Worm (Caenorhabditis elegans) whole organism, mixed stage, embryonic: Measurements from ENCODE around the gene jip-1.

Experiments used
- M03D4.4 ChIP-seq: sonication (generic microtip); optimal IDR thresholded peaks from 2 replicates; lab custom pipeline; 2017; ENCODE audit warnings: mild to moderate bottlenecking, missing genetic modification characterization, missing compliant biosample characterization
- bed-3 ChIP-seq: fragments of 200-800 bp; sonication (Bioruptor generic); optimal IDR thresholded peaks from 3 replicates; lab custom pipeline; 2018; ENCODE audit warnings: mild to moderate bottlenecking, missing genetic modification characterization, moderate library complexity, missing compliant biosample characterization
- blmp-1 ChIP-seq: fragments of 150-350 bp; optimal IDR thresholded peaks from 2 replicates; lab custom pipeline; 2014; ENCODE audit warnings: missing biosample characterization, missing genetic modification characterization
- ceh-39 ChIP-seq: fragments of 150-350 bp; optimal IDR thresholded peaks from 2 replicates; lab custom pipeline; 2014; ENCODE audit warnings: missing biosample characterization, missing genetic modification characterization
- ces-1 ChIP-seq: fragments of 150-350 bp; optimal IDR thresholded peaks from 2 replicates; lab custom pipeline; 2014; ENCODE audit warnings: missing biosample characterization, missing genetic modification reagents, missing genetic modification characterization
- cnd-1 ChIP-seq: fragments of 200-800 bp; sonication (Bioruptor generic); optimal IDR thresholded peaks from 2 replicates; lab custom pipeline; 2018; ENCODE audit warnings: mild to moderate bottlenecking, missing genetic modification characterization, missing compliant biosample characterization
- drap-1 ChIP-seq: fragments of 200-800 bp; sonication (Bioruptor generic); optimal IDR thresholded peaks from 3 replicates; lab custom pipeline; 2018; ENCODE audit warnings: mild to moderate bottlenecking, missing genetic modification characterization, missing compliant biosample characterization
- elt-1 ChIP-seq: sonication (generic microtip); optimal IDR thresholded peaks from 2 replicates; lab custom pipeline; 2017; ENCODE audit warnings: missing genetic modification characterization, mild to moderate bottlenecking, missing compliant biosample characterization, antibody characterized with exemption, moderate library complexity, borderline replicate concordance; ENCODE audit not compliant: insufficient read depth
- elt-3 ChIP-seq: fragments of 150-350 bp; optimal IDR thresholded peaks from 2 replicates; lab custom pipeline; 2014; ENCODE audit warnings: missing biosample characterization, missing genetic modification characterization
- ham-2 ChIP-seq: fragments of 200-800 bp; sonication (Bioruptor generic); optimal IDR thresholded peaks from 2 replicates; lab custom pipeline; 2018; ENCODE audit warnings: mild to moderate bottlenecking, missing genetic modification characterization, missing compliant biosample characterization
- hlh-1 ChIP-seq: fragments of 150-350 bp; optimal IDR thresholded peaks from 2 replicates; lab custom pipeline; 2014; ENCODE audit warnings: missing biosample characterization, missing genetic modification reagents, missing genetic modification characterization
- lin-13 ChIP-seq: fragments of 150-350 bp; optimal IDR thresholded peaks from 2 replicates; lab custom pipeline; 2014; ENCODE audit warnings: missing biosample characterization, missing genetic modification characterization
- lin-32 ChIP-seq: fragments of 200-800 bp; sonication (Bioruptor generic); optimal IDR thresholded peaks from 2 replicates; lab custom pipeline; 2018; ENCODE audit warnings: mild to moderate bottlenecking, missing genetic modification characterization, missing compliant biosample characterization
- lsy-2 ChIP-seq: fragments of 150-350 bp; optimal IDR thresholded peaks from 2 replicates; lab custom pipeline; 2014; ENCODE audit warnings: missing biosample characterization, missing genetic modification characterization
- mab-5 ChIP-seq: fragments of 150-350 bp; optimal IDR thresholded peaks from 2 replicates; lab custom pipeline; 2014; ENCODE audit warnings: missing biosample characterization, missing genetic modification characterization
- mep-1 ChIP-seq: fragments of 150-350 bp; optimal IDR thresholded peaks from 2 replicates; lab custom pipeline; 2017; ENCODE audit warnings: missing biosample characterization, missing genetic modification reagents, missing genetic modification characterization, inconsistent platforms
- mls-2 ChIP-seq: sonication (generic microtip); optimal IDR thresholded peaks from 2 replicates; lab custom pipeline; 2016; ENCODE audit warnings: mild to moderate bottlenecking, missing genetic modification characterization, moderate library complexity, missing compliant biosample characterization
- nhr-12 ChIP-seq: fragments of 150-350 bp; optimal IDR thresholded peaks from 2 replicates; lab custom pipeline; 2014; ENCODE audit warnings: missing biosample characterization, missing genetic modification characterization
- nhr-237 ChIP-seq: fragments of 150-350 bp; optimal IDR thresholded peaks from 2 replicates; lab custom pipeline; 2014; ENCODE audit warnings: missing biosample characterization, missing genetic modification characterization
- nhr-76 ChIP-seq: sonication (generic microtip); optimal IDR thresholded peaks from 2 replicates; lab custom pipeline; 2017; ENCODE audit warnings: missing biosample characterization, missing genetic modification characterization
- pha-4 ChIP-seq: fragments of 150-350 bp; optimal IDR thresholded peaks from 2 replicates; lab custom pipeline; 2018; ENCODE audit warnings: missing biosample characterization, missing genetic modification reagents, missing genetic modification characterization
- sem-2 ChIP-seq: fragments of 200-800 bp; sonication (Bioruptor generic); optimal IDR thresholded peaks from 2 replicates; lab custom pipeline; 2018; ENCODE audit warnings: mild to moderate bottlenecking, missing genetic modification characterization, missing compliant biosample characterization
- snpc-4 ChIP-seq: fragments of 150-350 bp; optimal IDR thresholded peaks from 2 replicates; lab custom pipeline; 2014; ENCODE audit warnings: missing biosample characterization, missing genetic modification characterization
- tbx-8 ChIP-seq: fragments of 200-800 bp; sonication (Bioruptor generic); optimal IDR thresholded peaks from 2 replicates; lab custom pipeline; 2018; ENCODE audit warnings: mild to moderate bottlenecking, missing genetic modification characterization, moderate library complexity, missing compliant biosample characterization
- unc-120 ChIP-seq: sonication (generic microtip); optimal IDR thresholded peaks from 2 replicates; lab custom pipeline; 2017; ENCODE audit warnings: missing genetic modification characterization, missing compliant biosample characterization; ENCODE audit not compliant: poor library complexity, severe bottlenecking
- unc-39 ChIP-seq: fragments of 150-350 bp; optimal IDR thresholded peaks from 2 replicates; lab custom pipeline; 2014; ENCODE audit warnings: missing biosample characterization, missing genetic modification characterization
- zip-8 ChIP-seq: fragments of 150-350 bp; optimal IDR thresholded peaks from 2 replicates; lab custom pipeline; 2014; ENCODE audit warnings: missing biosample characterization, missing genetic modification characterization
- ztf-11 ChIP-seq: fragments of 150-350 bp; optimal IDR thresholded peaks from 2 replicates; lab custom pipeline; 2014; ENCODE audit warnings: missing biosample characterization, missing genetic modification characterization

The jip-1 gene

ce11 chrII:1320987-1321807 lies 5.6 kb upstream of the jip-1 start, which contains the start of gene vig-1:
Gene vig-1, plus strand, starts transcription at chrII:1321037.
- no peak for TF ChIP-seq lin-32 (GFP tag; lab: Kevin White, UChicago)
- TF ChIP-seq blmp-1 (tag; lab: Kevin White, UChicago), result no peak
- TF ChIP-seq elt-1, result peak; percentile 96
- no peak for TF ChIP-seq bed-3 (GFP tag; lab: Kevin White, UChicago)
- TF ChIP-seq zip-8 (tag; lab: Kevin White, UChicago), result peak; percentile 80
- TF ChIP-seq pha-4, result no peak

ce11 chrII:1322283-1323173 lies 4.3 kb upstream of the jip-1 start:
- TF ChIP-seq lsy-2 (tag; lab: Kevin White, UChicago) (no peak), tbx-8 (GFP tag; lab: Kevin White, UChicago) (no peak), M03D4.4 (tag; lab: Kevin White, UChicago) (no peak)

- TF ChIP-seq ceh-39 (tag; lab: Kevin White, UChicago) (no peak), mab-5 (tag; lab: Kevin White, UChicago) (no peak), ztf-11 (tag; lab: Kevin White, UChicago) (no peak), ces-1 (GFP tag; lab: Kevin White, UChicago) (peak; percentile 97), lsy-2 (tag; lab: Kevin White, UChicago) (peak; percentile 20), cnd-1 (tag; lab: Kevin White, UChicago) (no peak), drap-1 (peak; percentile 13), mls-2 (peak; percentile 58), nhr-12 (no peak), lin-13 (tag; lab: Kevin White, UChicago) (no peak), nhr-76 (tag; lab: Kevin White, UChicago) (no peak), lin-32 (GFP tag; lab: Kevin White, UChicago) (no peak), unc-39 (no peak)
Observed at ce11 chrII:1323190-1323651, 3.6 kb upstream of the jip-1 start.

ce11 chrII:1324017-1324416 lies 2.8 kb upstream of the jip-1 start:
- TF ChIP-seq lsy-2 (tag; lab: Kevin White, UChicago) (no peak), hlh-1 (no peak), ztf-11 (tag; lab: Kevin White, UChicago) (no peak), elt-1 (no peak), elt-3 (tag; lab: Kevin White, UChicago) (no peak), nhr-76 (tag; lab: Kevin White, UChicago) (no peak), unc-120 (no peak), ces-1 (GFP tag; lab: Kevin White, UChicago) (peak; percentile 75)

ce11 chrII:1325604-1326003 lies 1.2 kb upstream of the jip-1 start:
- TF ChIP-seq M03D4.4 (tag; lab: Kevin White, UChicago), result no peak
- no peak for TF ChIP-seq ceh-39 (tag; lab: Kevin White, UChicago)
- TF ChIP-seq snpc-4 (tag; lab: Kevin White, UChicago), result no peak
- TF ChIP-seq mep-1, result no peak
- no peak for TF ChIP-seq ham-2 (GFP tag; lab: Kevin White, UChicago)
- TF ChIP-seq nhr-237 (tag; lab: Kevin White, UChicago), result no peak
- TF ChIP-seq blmp-1 (tag; lab: Kevin White, UChicago), result no peak
- no peak for TF ChIP-seq cnd-1 (tag; lab: Kevin White, UChicago)
- TF ChIP-seq sem-2 (GFP tag; lab: Kevin White, UChicago), result no peak
- no peak for TF ChIP-seq pha-4
- no peak for TF ChIP-seq mab-5 (tag; lab: Kevin White, UChicago)
- TF ChIP-seq unc-120, result no peak
- TF ChIP-seq, all 35 proteins: peak for 0
